Worm (Caenorhabditis elegans): ENCODE measurements around the gene set-1.

Gene set-1

DNA sequence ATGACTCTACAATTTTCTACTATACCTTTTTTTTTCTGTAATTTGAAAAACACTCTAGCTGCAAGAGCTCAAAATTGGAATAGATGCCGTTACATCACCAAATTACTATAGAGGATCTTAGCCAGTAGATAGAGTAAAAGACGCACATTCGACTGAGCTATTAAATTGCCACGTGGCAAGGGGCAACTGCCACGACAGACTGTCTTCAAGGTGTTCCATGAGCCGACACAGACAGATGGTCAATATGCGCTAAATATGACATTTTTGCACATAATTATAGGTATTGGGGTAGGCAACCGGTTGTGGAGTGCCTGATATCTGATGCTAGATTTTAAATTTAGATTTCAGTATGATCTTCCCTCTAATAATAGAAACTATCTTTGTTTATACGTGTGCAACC is 27.3 kb upstream of the set-1 start:
- TF ChIP-seq lin-15B (tag; optimal IDR thresholded peaks at IDR 0.05) = no peak
- TF ChIP-seq pqm-1 (tag; optimal IDR thresholded peaks at IDR 0.05) = no peak
- no peak for TF ChIP-seq vab-15 (tag; optimal IDR thresholded peaks at IDR 0.05)
- no peak for TF ChIP-seq unc-62 (GFP tag; optimal IDR thresholded peaks at IDR 0.05)
- no peak for TF ChIP-seq zip-4 (GFP tag; optimal IDR thresholded peaks at IDR 0.05)
- no peak for TF ChIP-seq aha-1 (tag; optimal IDR thresholded peaks at IDR 0.05)
- no peak for TF ChIP-seq ama-1 (optimal IDR thresholded peaks at IDR 0.05)
- no peak for TF ChIP-seq lin-13 (GFP tag; optimal IDR thresholded peaks at IDR 0.05)
- TF ChIP-seq lin-35 (GFP tag; optimal IDR thresholded peaks at IDR 0.05) = no peak
- TF ChIP-seq alr-1 (tag; optimal IDR thresholded peaks at IDR 0.05; ENCODE audit: borderline replicate concordance) = no peak
- TF ChIP-seq sptf-1 (tag; optimal IDR thresholded peaks at IDR 0.05) = no peak
- TF ChIP-seq tbx-2 (tag; optimal IDR thresholded peaks at IDR 0.05) = no peak
- TF ChIP-seq lir-3 (tag; optimal IDR thresholded peaks at IDR 0.05; ENCODE audit: poor library complexity) = no peak
- no peak for TF ChIP-seq Y116A8C.19 (tag; optimal IDR thresholded peaks at IDR 0.05; ENCODE audit: borderline replicate concordance)
- no peak for TF ChIP-seq nhr-84 (tag; optimal IDR thresholded peaks at IDR 0.05)

DNA sequence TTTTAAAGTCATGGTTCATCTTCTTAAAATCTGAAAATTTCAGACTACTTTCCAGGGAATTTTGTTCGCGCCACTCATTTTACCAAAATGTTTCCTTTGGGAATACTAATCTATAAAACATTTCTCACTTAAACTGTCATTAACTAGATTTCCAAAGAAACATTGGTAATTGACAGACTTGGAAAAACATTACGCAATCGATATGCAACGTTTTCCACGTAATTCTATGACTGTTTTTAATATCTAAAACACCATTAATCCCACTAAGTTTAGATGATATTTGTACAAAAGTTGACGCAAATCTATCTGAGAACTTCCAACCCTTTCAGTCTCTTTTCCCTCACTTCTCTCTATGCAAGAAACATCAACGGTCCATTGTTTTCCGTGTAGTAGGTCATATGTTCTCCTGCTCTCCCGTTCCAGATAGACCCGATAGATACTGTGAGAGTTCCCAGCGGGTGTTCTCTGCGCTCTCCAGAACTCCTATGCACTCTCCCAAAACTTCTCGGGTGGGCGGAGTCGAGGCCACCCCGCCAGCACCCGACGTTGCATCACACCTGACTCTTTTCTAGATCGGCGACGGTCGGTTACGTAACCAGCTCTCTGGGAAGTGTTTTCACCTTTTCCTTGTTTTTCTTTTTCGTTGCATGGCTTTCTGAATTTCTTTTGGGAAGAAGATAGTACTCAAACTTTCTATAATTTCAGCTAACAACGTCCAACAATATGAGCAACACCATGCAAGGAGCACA is 26.3 kb upstream of the set-1 start, which contains the start of gene zip-8:
TSS of gene zip-8 (plus strand) at position 700 of the 749 bp plus-strand sequence.
- no peak for TF ChIP-seq C04F5.9 (tag; optimal IDR thresholded peaks at IDR 0.05)
- no peak for TF ChIP-seq unc-30 (tag; optimal IDR thresholded peaks at IDR 0.05)
- no peak for TF ChIP-seq aha-1 (tag; optimal IDR thresholded peaks at IDR 0.05)
- no peak for TF ChIP-seq mef-2 (tag; optimal IDR thresholded peaks at IDR 0.05)
- TF ChIP-seq nhr-19 (GFP tag; conservative IDR thresholded peaks at IDR 0.05) = no peak
- TF ChIP-seq tbx-2 (tag; optimal IDR thresholded peaks at IDR 0.05) = no peak
- TF ChIP-seq ceh-63 (GFP tag; optimal IDR thresholded peaks at IDR 0.05) = no peak
- no peak for TF ChIP-seq lir-3 (tag; optimal IDR thresholded peaks at IDR 0.05; ENCODE audit: poor library complexity)
- TF ChIP-seq elt-2 (tag; optimal IDR thresholded peaks at IDR 0.05) = no peak
- no peak for TF ChIP-seq unc-98 (GFP tag; IDR thresholded peaks at IDR 0.05)
- no peak for TF ChIP-seq ceh-82 (tag; optimal IDR thresholded peaks at IDR 0.05)

DNA sequence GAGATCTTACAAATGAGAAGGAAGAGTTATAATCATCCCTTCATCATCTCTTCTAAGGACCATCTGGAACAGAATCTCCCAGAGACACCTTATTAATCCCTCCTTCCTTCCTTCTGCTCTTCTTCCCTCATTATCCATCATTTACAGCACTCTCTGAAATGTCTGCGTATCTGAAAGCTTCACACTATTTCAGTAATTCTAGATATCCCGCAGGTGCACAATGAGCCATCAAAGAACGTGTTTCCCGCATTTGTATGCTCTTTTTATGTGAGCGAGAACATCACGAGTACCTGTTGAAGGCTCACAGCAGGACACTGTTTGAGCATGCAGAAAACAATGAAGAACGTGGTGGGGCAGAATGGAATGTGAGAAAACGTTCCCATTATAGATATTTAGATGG is 24.2 kb upstream of the set-1 start:
- TF ChIP-seq Y116A8C.19 (tag; optimal IDR thresholded peaks at IDR 0.05; ENCODE audit: borderline replicate concordance) = no peak
- TF ChIP-seq nhr-77 (tag; optimal IDR thresholded peaks at IDR 0.05) = no peak
- no peak for TF ChIP-seq snpc-4 (tag; optimal IDR thresholded peaks at IDR 0.05)
- TF ChIP-seq lin-35 (GFP tag; optimal IDR thresholded peaks at IDR 0.05) = no peak
- no peak for TF ChIP-seq ztf-4 (tag; optimal IDR thresholded peaks at IDR 0.05)
- no peak for TF ChIP-seq swsn-7 (tag; optimal IDR thresholded peaks at IDR 0.05)
- no peak for TF ChIP-seq C34B4.2 (tag; optimal IDR thresholded peaks at IDR 0.05)
- TF ChIP-seq unc-86 (tag; optimal IDR thresholded peaks at IDR 0.05) = no peak
- TF ChIP-seq nhr-20 (tag; optimal IDR thresholded peaks at IDR 0.05) = no peak
- TF ChIP-seq egl-27 (tag; optimal IDR thresholded peaks at IDR 0.05) = no peak
- TF ChIP-seq dpl-1 (GFP tag; optimal IDR thresholded peaks at IDR 0.05) = no peak
- no peak for TF ChIP-seq unc-62 (GFP tag; optimal IDR thresholded peaks at IDR 0.05)

DNA sequence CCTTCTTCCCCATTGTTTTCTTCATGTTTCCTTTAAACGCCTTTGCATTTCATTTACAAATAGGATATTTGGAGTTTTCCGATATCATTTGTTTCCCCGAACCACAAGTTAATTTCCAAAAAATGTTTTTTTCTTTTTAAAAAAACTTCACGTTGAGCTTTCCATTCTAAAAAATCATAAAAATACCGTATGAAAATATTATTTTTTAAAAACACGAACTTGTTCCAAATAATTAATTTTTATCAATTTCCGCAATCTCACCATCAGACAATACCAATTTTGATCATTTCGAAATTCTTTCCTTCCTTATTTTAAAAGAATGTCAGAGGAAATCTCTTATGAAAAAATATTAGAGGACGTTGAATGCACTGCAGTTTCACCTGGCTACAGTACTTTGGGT is 19.3 kb upstream of the set-1 start, which contains the start of gene wht-6:
TSS of gene wht-6 (plus strand) at position 301 of the 400 bp plus-strand sequence.
- TF ChIP-seq snpc-4 (tag; optimal IDR thresholded peaks at IDR 0.05) (no peak), vab-15 (tag; optimal IDR thresholded peaks at IDR 0.05) (no peak), alr-1 (tag; optimal IDR thresholded peaks at IDR 0.05; ENCODE audit: borderline replicate concordance) (no peak), nhr-77 (tag; optimal IDR thresholded peaks at IDR 0.05) (no peak), lin-39 (tag; optimal IDR thresholded peaks at IDR 0.05) (no peak), grh-1 (GFP tag; IDR thresholded peaks at IDR 0.05) (no peak), lin-14 (GFP tag; optimal IDR thresholded peaks at IDR 0.05) (no peak), nhr-84 (tag; optimal IDR thresholded peaks at IDR 0.05) (no peak), dpl-1 (GFP tag; optimal IDR thresholded peaks at IDR 0.05) (no peak), fkh-4 (tag; optimal IDR thresholded peaks at IDR 0.05; ENCODE audit: borderline replicate concordance) (no peak), nhr-71 (tag; optimal IDR thresholded peaks at IDR 0.05) (no peak), rnt-1 (tag; optimal IDR thresholded peaks at IDR 0.05) (no peak), fkh-8 (tag; optimal IDR thresholded peaks at IDR 0.05) (no peak), lin-13 (GFP tag; optimal IDR thresholded peaks at IDR 0.05) (no peak)
